Comparison of ENCODE assay signal across 4 fruit fly cellular contexts in genomic region chr2L:12694823-12695420, dm6.
A peak's percentile ranks its signal among the peaks of the same experiment; 100 is the strongest.
TF ChIP-seq lines count a peak whose summit lies in the region.

Gene IFT43, minus strand, starts transcription at chr2L:12694988.
Gene PICK1, plus strand, starts transcription at chr2L:12695033.

- no peak for TF ChIP-seq CTCF in whole organism, embryonic (GFP tag; optimal IDR thresholded peaks at IDR 0.05; lab: Kevin White, UChicago)

TF ChIP-seq in whole organism, embryonic, 481 proteins besides CTCF, POLR2A, EP300 and RAD21 (continues in another document):
- TF ChIP-seq seq (GFP tag; IDR thresholded peaks at IDR 0.05; lab: Robert Waterston, UW) (no peak), Hr51 (GFP tag; optimal IDR thresholded peaks at IDR 0.05; lab: Kevin White, UChicago) (no peak), lola (GFP tag; optimal IDR thresholded peaks at IDR 0.05; lab: Kevin White, UChicago) (no peak), CG6689 (GFP tag; IDR thresholded peaks at IDR 0.05; lab: Robert Waterston, UW) (no peak), grn (GFP tag; optimal IDR thresholded peaks at IDR 0.05; lab: Kevin White, UChicago) (no peak), CG18262 (tag; optimal IDR thresholded peaks at IDR 0.05; lab: Kevin White, UChicago) (no peak), dmrt11E (tag; optimal IDR thresholded peaks at IDR 0.05; lab: Kevin White, UChicago) (no peak), CG34224 (GFP tag; IDR thresholded peaks at IDR 0.05; lab: Robert Waterston, UW; ENCODE audit: partially characterized antibody) (peak; percentile 79), Lhr (GFP tag; optimal IDR thresholded peaks at IDR 0.05; lab: Kevin White, UChicago) (peak; percentile 2), inv (GFP tag; IDR thresholded peaks at IDR 0.05; lab: Robert Waterston, UW; ENCODE audit: partially characterized antibody) (peak; percentile 56), CG31365 (tag; optimal IDR thresholded peaks at IDR 0.05; lab: Kevin White, UChicago) (no peak), CG6791 (GFP tag; IDR thresholded peaks at IDR 0.05; lab: Robert Waterston, UW; ENCODE audit: partially characterized antibody) (peak; percentile 76), CG13424 (tag; optimal IDR thresholded peaks at IDR 0.05; lab: Kevin White, UChicago) (no peak), otp (GFP tag; IDR thresholded peaks at IDR 0.05; lab: Robert Waterston, UW) (no peak), shn (GFP tag; optimal IDR thresholded peaks at IDR 0.05; lab: Kevin White, UChicago) (no peak), Awh (GFP tag; IDR thresholded peaks at IDR 0.05; lab: Robert Waterston, UW) (no peak), Poxn (GFP tag; IDR thresholded peaks at IDR 0.05; lab: Robert Waterston, UW) (no peak), wdn (GFP tag; IDR thresholded peaks at IDR 0.05; lab: Robert Waterston, UW) (no peak), Dek (tag; optimal IDR thresholded peaks at IDR 0.05; lab: Kevin White, UChicago) (no peak), CG17912 (GFP tag; optimal IDR thresholded peaks at IDR 0.05; lab: Kevin White, UChicago) (no peak), CG11398 (GFP tag; optimal IDR thresholded peaks at IDR 0.05; lab: Kevin White, UChicago) (no peak), peb (GFP tag; IDR thresholded peaks at IDR 0.05; lab: Robert Waterston, UW) (no peak), CG31388 (GFP tag; optimal IDR thresholded peaks at IDR 0.05; lab: Kevin White, UChicago) (no peak), CG17385 (GFP tag; optimal IDR thresholded peaks at IDR 0.05; lab: Kevin White, UChicago) (no peak)

TF ChIP-seq in whole organism, prepupa, 60 proteins besides CTCF, POLR2A, EP300 and RAD21:
- TF ChIP-seq Lpt (GFP tag; optimal IDR thresholded peaks at IDR 0.05; lab: Kevin White, UChicago) (no peak), achi (GFP tag; optimal IDR thresholded peaks at IDR 0.05; lab: Kevin White, UChicago) (no peak), fkh (GFP tag; optimal IDR thresholded peaks at IDR 0.05; lab: Kevin White, UChicago) (peak; percentile 95)

TF ChIP-seq in whole organism, pupa, 21 proteins besides CTCF, POLR2A, EP300 and RAD21:
- TF ChIP-seq CG12605 (GFP tag; IDR thresholded peaks at IDR 0.05; lab: Robert Waterston, UW) (peak; percentile 71), fd96Ca (GFP tag; IDR thresholded peaks at IDR 0.05; lab: Robert Waterston, UW) (0 out of 3 replicates have a peak, but pooled peaks have one; percentile 30), CG9948 (tag; optimal IDR thresholded peaks at IDR 0.05; lab: Kevin White, UChicago) (no peak)

TF ChIP-seq in whole organism, wandering third instar larva, 38 proteins besides CTCF, POLR2A, EP300 and RAD21:
- TF ChIP-seq Hr83 (GFP tag; optimal IDR thresholded peaks at IDR 0.05; lab: Kevin White, UChicago; ENCODE audit: poor library complexity, severe bottlenecking) (peak; percentile 16), rgr (GFP tag; optimal IDR thresholded peaks at IDR 0.05; lab: Kevin White, UChicago) (no peak)
